Worm (Caenorhabditis elegans) whole organism, L2 larva: Measurements from ENCODE around the gene acdh-13.

Experiments used
- C34F6.9 ChIP-seq: fragments of 150-350 bp; optimal IDR thresholded peaks from 2 replicates; lab custom pipeline; 2014; ENCODE audit warnings: missing biosample characterization, missing genetic modification characterization
- F13H6.1 ChIP-seq: sonication (generic microtip); optimal IDR thresholded peaks from 2 replicates; lab custom pipeline; 2016; ENCODE audit warnings: missing genetic modification characterization, missing compliant biosample characterization
- R02D3.7 ChIP-seq: fragments of 150-350 bp; optimal IDR thresholded peaks from 2 replicates; lab custom pipeline; 2014; ENCODE audit warnings: missing biosample characterization, missing genetic modification characterization
- Y55F3AM.14 ChIP-seq: fragments of 200-800 bp; sonication (Bioruptor generic); optimal IDR thresholded peaks from 2 replicates; lab custom pipeline; 2018; ENCODE audit warnings: mild to moderate bottlenecking, missing genetic modification characterization, missing compliant biosample characterization
- ZK546.5 ChIP-seq: sonication (generic microtip); optimal IDR thresholded peaks from 2 replicates; lab custom pipeline; 2017; ENCODE audit warnings: missing biosample characterization, missing genetic modification characterization
- alr-1 ChIP-seq: fragments of 150-350 bp; optimal IDR thresholded peaks from 2 replicates; lab custom pipeline; 2014; ENCODE audit warnings: missing biosample characterization, missing genetic modification characterization
- aly-2 ChIP-seq: fragments of 150-350 bp; optimal IDR thresholded peaks from 2 replicates; lab custom pipeline; 2014; ENCODE audit warnings: missing biosample characterization, missing genetic modification characterization
- ama-1 ChIP-seq: fragments of 150-350 bp; optimal IDR thresholded peaks from 2 replicates; lab custom pipeline; 2018; ENCODE audit warnings: inconsistent platforms
- blmp-1 ChIP-seq: sonication (generic microtip); optimal IDR thresholded peaks from 2 replicates; lab custom pipeline; 2017; ENCODE audit warnings: missing genetic modification characterization, mild to moderate bottlenecking, missing compliant biosample characterization, antibody characterized with exemption, moderate library complexity; ENCODE audit not compliant: insufficient read depth
- ceh-16 ChIP-seq: fragments of 150-350 bp; optimal IDR thresholded peaks from 2 replicates; lab custom pipeline; 2014; ENCODE audit warnings: missing biosample characterization, missing genetic modification characterization
- ceh-82 ChIP-seq: fragments of 150-350 bp; optimal IDR thresholded peaks from 2 replicates; lab custom pipeline; 2014; ENCODE audit warnings: missing biosample characterization, missing genetic modification characterization
- crh-2 ChIP-seq: sonication (generic microtip); optimal IDR thresholded peaks from 2 replicates; lab custom pipeline; 2017; ENCODE audit warnings: missing biosample characterization, missing genetic modification characterization
- dmd-4 ChIP-seq: sonication (generic microtip); optimal IDR thresholded peaks from 2 replicates; lab custom pipeline; 2017; ENCODE audit warnings: missing biosample characterization, missing genetic modification characterization
- egl-27 ChIP-seq: sonication (generic microtip); optimal IDR thresholded peaks from 3 replicates; lab custom pipeline; 2017; ENCODE audit warnings: missing biosample characterization, missing genetic modification reagents, missing genetic modification characterization
- elt-1 ChIP-seq: fragments of 150-350 bp; optimal IDR thresholded peaks from 2 replicates; lab custom pipeline; 2014; ENCODE audit warnings: missing biosample characterization, missing genetic modification characterization
- elt-3 ChIP-seq: sonication (generic microtip); optimal IDR thresholded peaks from 2 replicates; lab custom pipeline; 2017; ENCODE audit warnings: missing biosample characterization, missing genetic modification characterization
- fos-1 ChIP-seq: fragments of 150-350 bp; optimal IDR thresholded peaks from 2 replicates; lab custom pipeline; 2014; ENCODE audit warnings: missing biosample characterization, missing genetic modification characterization
- gmeb-1 ChIP-seq: fragments of 150-350 bp; optimal IDR thresholded peaks from 2 replicates; lab custom pipeline; 2014; ENCODE audit warnings: missing biosample characterization, missing genetic modification characterization
- lin-11 ChIP-seq: fragments of 150-350 bp; sonication (generic microtip); optimal IDR thresholded peaks from 2 replicates; lab custom pipeline; 2014; ENCODE audit warnings: missing biosample characterization, missing genetic modification characterization, inconsistent platforms, mixed read lengths
- lin-13 ChIP-seq: fragments of 150-350 bp; optimal IDR thresholded peaks from 2 replicates; lab custom pipeline; 2014; ENCODE audit warnings: missing biosample characterization, missing genetic modification reagents, missing genetic modification characterization
- lin-39 ChIP-seq: fragments of 150-350 bp; optimal IDR thresholded peaks from 2 replicates; lab custom pipeline; 2014; ENCODE audit warnings: missing biosample characterization, missing genetic modification reagents, missing genetic modification characterization
- lsy-2 ChIP-seq, 2 experiments: fragments of 150-350 bp in 1 of 2; sonication (generic microtip) in 1 of 2; optimal IDR thresholded peaks; 2 replicates each; lab custom pipeline; 2014 to 2017; ENCODE audit warnings: missing biosample characterization in 2 of 2, missing genetic modification characterization in 2 of 2
- mab-5 ChIP-seq: fragments of 150-350 bp; optimal IDR thresholded peaks from 2 replicates; lab custom pipeline; 2014; ENCODE audit warnings: missing biosample characterization, missing genetic modification characterization
- mbf-1 ChIP-seq: sonication (generic microtip); optimal IDR thresholded peaks from 2 replicates; lab custom pipeline; 2017; ENCODE audit warnings: missing biosample characterization, missing genetic modification characterization
- mdl-1 ChIP-seq, 2 experiments: fragments of 150-350 bp in 1 of 2; sonication (generic microtip) in 1 of 2; optimal IDR thresholded peaks; 2 replicates each; lab custom pipeline; 2017; ENCODE audit warnings: missing biosample characterization in 2 of 2, missing genetic modification characterization in 2 of 2
- nhr-10 ChIP-seq: sonication (generic microtip); optimal IDR thresholded peaks from 2 replicates; lab custom pipeline; 2017; ENCODE audit warnings: missing biosample characterization, missing genetic modification characterization
- nhr-11 ChIP-seq: fragments of 150-350 bp; optimal IDR thresholded peaks from 2 replicates; lab custom pipeline; 2014; ENCODE audit warnings: missing biosample characterization, missing genetic modification characterization
- nhr-12 ChIP-seq: fragments of 150-350 bp; optimal IDR thresholded peaks from 2 replicates; lab custom pipeline; 2014; ENCODE audit warnings: missing biosample characterization, missing genetic modification characterization
- nhr-21 ChIP-seq: fragments of 150-350 bp; optimal IDR thresholded peaks from 2 replicates; lab custom pipeline; 2014; ENCODE audit warnings: missing biosample characterization, missing genetic modification characterization
- nhr-23 ChIP-seq: fragments of 150-350 bp; optimal IDR thresholded peaks from 2 replicates; lab custom pipeline; 2014; ENCODE audit warnings: missing biosample characterization, missing genetic modification reagents, missing genetic modification characterization
- nhr-237 ChIP-seq: fragments of 150-350 bp; optimal IDR thresholded peaks from 2 replicates; lab custom pipeline; 2014; ENCODE audit warnings: missing biosample characterization, missing genetic modification characterization
- nhr-25 ChIP-seq: fragments of 150-350 bp; sonication (generic microtip); optimal IDR thresholded peaks from 3 replicates; lab custom pipeline; 2014; ENCODE audit warnings: missing biosample characterization, missing genetic modification characterization
- nhr-6 ChIP-seq: fragments of 150-350 bp; optimal IDR thresholded peaks from 2 replicates; lab custom pipeline; 2014; ENCODE audit warnings: missing biosample characterization, missing genetic modification characterization
- nhr-77 ChIP-seq: fragments of 150-350 bp; optimal IDR thresholded peaks from 2 replicates; lab custom pipeline; 2014; ENCODE audit warnings: missing biosample characterization, missing genetic modification characterization
- peb-1 ChIP-seq: fragments of 150-350 bp; optimal IDR thresholded peaks from 2 replicates; lab custom pipeline; 2014; ENCODE audit warnings: missing biosample characterization, missing genetic modification characterization
- sem-4 ChIP-seq: fragments of 150-350 bp; optimal IDR thresholded peaks from 2 replicates; lab custom pipeline; 2014; ENCODE audit warnings: missing biosample characterization, missing genetic modification reagents, missing genetic modification characterization
- skn-1 ChIP-seq: sonication (generic microtip); optimal IDR thresholded peaks from 2 replicates; lab custom pipeline; 2017; ENCODE audit warnings: missing biosample characterization, missing genetic modification characterization
- sma-3 ChIP-seq: sonication (generic microtip); optimal IDR thresholded peaks from 2 replicates; lab custom pipeline; 2016; ENCODE audit warnings: missing genetic modification reagents, missing genetic modification characterization, missing compliant biosample characterization
- sma-9 ChIP-seq, 2 experiments: fragments of 150-350 bp in 1 of 2; sonication (generic microtip) in 1 of 2; optimal IDR thresholded peaks; 2 replicates each; lab custom pipeline; 2014 to 2016; ENCODE audit warnings: missing genetic modification characterization in 2 of 2, mild to moderate bottlenecking in 1 of 2, missing biosample characterization in 1 of 2, missing compliant biosample characterization in 1 of 2, missing genetic modification reagents in 1 of 2, moderate library complexity in 1 of 2
- snpc-4 ChIP-seq: fragments of 150-350 bp; optimal IDR thresholded peaks from 2 replicates; lab custom pipeline; 2014; ENCODE audit warnings: missing biosample characterization, missing genetic modification characterization
- unc-39 ChIP-seq: fragments of 150-350 bp; optimal IDR thresholded peaks from 2 replicates; lab custom pipeline; 2014; ENCODE audit warnings: missing biosample characterization, missing genetic modification characterization
- unc-55 ChIP-seq: fragments of 150-350 bp; sonication (generic microtip); optimal IDR thresholded peaks from 3 replicates; lab custom pipeline; 2014; ENCODE audit warnings: missing biosample characterization, missing genetic modification reagents, missing genetic modification characterization
- unc-62 ChIP-seq: fragments of 150-350 bp; optimal IDR thresholded peaks from 2 replicates; lab custom pipeline; 2014; ENCODE audit warnings: missing biosample characterization, missing genetic modification reagents, missing genetic modification characterization
- zag-1 ChIP-seq: fragments of 150-350 bp; optimal IDR thresholded peaks from 2 replicates; lab custom pipeline; 2014; ENCODE audit warnings: missing biosample characterization, missing genetic modification characterization
- ztf-1 ChIP-seq: fragments of 200-800 bp; sonication (Bioruptor generic); conservative IDR thresholded peaks from 2 replicates; pipeline ENCODE4 v1.3.6; 2022; ENCODE audit warnings: missing genetic modification characterization, missing compliant biosample characterization
- ztf-11 ChIP-seq: sonication (generic microtip); optimal IDR thresholded peaks from 2 replicates; lab custom pipeline; 2017; ENCODE audit warnings: missing biosample characterization, missing genetic modification characterization
- ztf-4 ChIP-seq: fragments of 150-350 bp; optimal IDR thresholded peaks from 2 replicates; lab custom pipeline; 2014; ENCODE audit warnings: missing biosample characterization, missing genetic modification characterization

Gene acdh-13

ce11 chrIV:8527598-8528012, 29.0 kb upstream of the acdh-13 start (continued):
- TF ChIP-seq skn-1 (no peak), C34F6.9 (peak; percentile 80), ztf-11 (no peak), elt-1 (tag; lab: Kevin White, UChicago) (no peak), fos-1 (tag; lab: Kevin White, UChicago) (peak; percentile 99), ceh-16 (tag; lab: Kevin White, UChicago) (no peak), ztf-1 (no peak), lsy-2 (tag; optimal IDR thresholded peaks at IDR 0.05; lab: Kevin White, UChicago) (peak in 1 of 2 experiments; percentile 89), unc-55 (GFP tag; lab: Kevin White, UChicago) (no peak), snpc-4 (tag; lab: Kevin White, UChicago) (no peak), ztf-4 (tag; lab: Kevin White, UChicago) (peak; percentile 14), nhr-21 (tag; lab: Kevin White, UChicago) (peak; percentile 98), aly-2 (tag; lab: Kevin White, UChicago) (no peak), ceh-82 (tag; lab: Kevin White, UChicago) (no peak), R02D3.7 (no peak)

- TF ChIP-seq egl-27 (tag; lab: Kevin White, UChicago), result no peak
- peak; percentile 7 for TF ChIP-seq crh-2 (tag; lab: Kevin White, UChicago)
- no peak for TF ChIP-seq blmp-1 (tag; lab: Kevin White, UChicago)
- no peak for TF ChIP-seq nhr-237 (tag; lab: Kevin White, UChicago)
- TF ChIP-seq nhr-25 (tag; lab: Kevin White, UChicago), result peak; percentile 11
- no peak for TF ChIP-seq C34F6.9
Observed at ce11 chrIV:8526579-8526978, 28.0 kb upstream of the acdh-13 start.

- TF ChIP-seq Y55F3AM.14 (peak; percentile 62), unc-62 (GFP tag; lab: Kevin White, UChicago) (peak; percentile 23), mbf-1 (tag; lab: Kevin White, UChicago) (no peak), nhr-77 (no peak), ztf-4 (tag; lab: Kevin White, UChicago) (peak; percentile 65), zag-1 (tag; lab: Kevin White, UChicago) (no peak), ZK546.5 (tag; lab: Kevin White, UChicago) (no peak), unc-55 (GFP tag; lab: Kevin White, UChicago) (no peak), dmd-4 (tag; lab: Kevin White, UChicago) (no peak), nhr-25 (tag; lab: Kevin White, UChicago) (no peak), unc-39 (no peak), C34F6.9 (peak; percentile 11), lin-11 (tag; lab: Kevin White, UChicago) (no peak), nhr-12 (tag; lab: Kevin White, UChicago) (no peak), mdl-1 (tag; optimal IDR thresholded peaks at IDR 0.05; lab: Kevin White, UChicago) (peak in 1 of 2 experiments; percentile 44), ama-1 (no peak), peb-1 (tag; lab: Kevin White, UChicago) (no peak), blmp-1 (tag; lab: Kevin White, UChicago) (peak; percentile 43), nhr-10 (no peak), lsy-2 (tag; optimal IDR thresholded peaks at IDR 0.05; lab: Kevin White, UChicago) (peak in 1 of 2 experiments; percentile 86), sma-3 (GFP tag; lab: Kevin White, UChicago) (peak; percentile 88), ztf-1 (no peak), fos-1 (tag; lab: Kevin White, UChicago) (peak; percentile 68), ceh-82 (tag; lab: Kevin White, UChicago) (no peak), lin-39 (tag; lab: Kevin White, UChicago) (no peak), ztf-11 (no peak), crh-2 (tag; lab: Kevin White, UChicago) (peak; percentile 63), ceh-16 (tag; lab: Kevin White, UChicago) (no peak), egl-27 (tag; lab: Kevin White, UChicago) (peak; percentile 62), lin-13 (GFP tag; lab: Kevin White, UChicago) (no peak), elt-3 (tag; lab: Kevin White, UChicago) (no peak), nhr-6 (tag; lab: Kevin White, UChicago) (peak; percentile 79), elt-1 (tag; lab: Kevin White, UChicago) (no peak), nhr-21 (tag; lab: Kevin White, UChicago) (peak; percentile 87), R02D3.7 (no peak), nhr-237 (tag; lab: Kevin White, UChicago) (no peak), sem-4 (peak; percentile 18), mab-5 (tag; lab: Kevin White, UChicago) (no peak), alr-1 (tag; lab: Kevin White, UChicago) (no peak), nhr-23 (tag; lab: Kevin White, UChicago) (no peak), nhr-11 (tag; lab: Kevin White, UChicago) (no peak), skn-1 (no peak), aly-2 (tag; lab: Kevin White, UChicago) (no peak), gmeb-1 (tag; lab: Kevin White, UChicago) (no peak), sma-9 (GFP tag; optimal IDR thresholded peaks at IDR 0.05; lab: Kevin White, UChicago) (peak; percentile 97), sma-9 (tag; optimal IDR thresholded peaks at IDR 0.05; lab: Kevin White, UChicago) (peak; percentile 77), F13H6.1 (peak; percentile 92), snpc-4 (tag; lab: Kevin White, UChicago) (no peak)
Observed at ce11 chrIV:8526050-8526449, 27.4 kb upstream of the acdh-13 start.
